Worm (Caenorhabditis elegans): Measurements from ENCODE around the gene F44E7.7.
"Not testable (repeated sequence)": the region's sequence is repeated elsewhere in the genome, so short reads cannot be mapped to it uniquely, and the experiment has no call there.

DNA sequence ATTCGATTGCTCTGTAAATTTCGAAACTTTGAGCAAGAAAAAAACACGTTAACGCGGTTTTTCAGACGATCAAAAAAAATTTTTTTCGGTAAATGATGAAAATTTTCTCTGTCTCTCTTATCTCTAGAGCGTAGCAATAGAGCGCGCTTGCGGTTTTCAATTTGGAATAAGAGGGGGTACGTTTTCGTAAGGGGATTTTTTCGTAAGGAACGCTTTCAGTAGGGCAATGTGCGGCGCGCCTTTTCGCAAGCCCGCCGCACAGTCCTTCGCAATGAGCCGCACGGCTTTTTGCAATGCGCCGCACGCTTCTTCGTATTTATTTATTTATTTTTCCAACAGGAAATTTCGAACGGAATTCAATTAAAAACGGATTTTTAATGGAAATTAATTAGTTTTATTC is 8.3 kb downstream of the F44E7.7 start, which contains the start of gene F44E7.4:
- not testable (repeated sequence) for TF ChIP-seq fkh-10 (GFP tag; optimal IDR thresholded peaks at IDR 0.05); ama-1 (optimal IDR thresholded peaks at IDR 0.05); sdz-12 (GFP tag; optimal IDR thresholded peaks at IDR 0.05); nhr-77 (tag; optimal IDR thresholded peaks at IDR 0.05); nhr-25 (tag; optimal IDR thresholded peaks at IDR 0.05; ENCODE audit: borderline replicate concordance, insufficient read depth); duxl-1 (tag; optimal IDR thresholded peaks at IDR 0.05; ENCODE audit: poor library complexity)
- TF ChIP-seq mep-1 (tag; optimal IDR thresholded peaks at IDR 0.05) (peak; percentile 62), T26A8.4 (GFP tag; IDR thresholded peaks at IDR 0.05) (peak; percentile 95), lim-7 (GFP tag; IDR thresholded peaks at IDR 0.05) (peak; percentile 79)

Measured in whole organism, L4 larva.